Worm (Caenorhabditis elegans): ENCODE results near the gene K08H2.3.

K08H2.3 gene

ce11 chrX:13283462-13283861 lies 46.3 kb downstream of the K08H2.3 start:
- peak; percentile 59 for TF ChIP-seq lir-3 (tag; optimal IDR thresholded peaks at IDR 0.05)
- TF ChIP-seq saeg-2 (GFP tag; IDR thresholded peaks at IDR 0.05): 0 out of 2 replicates have a peak, but pooled peaks have one; percentile 30
- TF ChIP-seq F49E8.2 (tag; optimal IDR thresholded peaks at IDR 0.05; ENCODE audit: borderline replicate concordance): peak; percentile 28
- TF ChIP-seq arid-1 (GFP tag; conservative IDR thresholded peaks at IDR 0.05): peak; percentile 70; the same call in 1 of the 2 replicates
- no peak; the same call in 1 of the 2 replicates for TF ChIP-seq D1046.2 (GFP tag; IDR thresholded peaks at IDR 0.05)
- TF ChIP-seq pha-4 (GFP tag; IDR thresholded peaks at IDR 0.05): peak; percentile 82
- no peak for TF ChIP-seq pha-4 (tag; optimal IDR thresholded peaks at IDR 0.05)
- 0 out of 2 replicates have a peak, but pooled peaks have one; percentile 12 for TF ChIP-seq zfp-3 (GFP tag; conservative IDR thresholded peaks at IDR 0.05)
- peak; percentile 10 for TF ChIP-seq mxl-3 (GFP tag; optimal IDR thresholded peaks at IDR 0.05)
- TF ChIP-seq dmd-6 (GFP tag; IDR thresholded peaks at IDR 0.05): peak; percentile 23; the same call in 1 of the 2 replicates
- TF ChIP-seq spr-1 (tag; optimal IDR thresholded peaks at IDR 0.05): peak; percentile 21
- peak; percentile 87 for TF ChIP-seq dmd-8 (GFP tag; IDR thresholded peaks at IDR 0.05)
- peak; percentile 64; the same call in 1 of the 2 replicates for TF ChIP-seq nhr-41 (GFP tag; IDR thresholded peaks at IDR 0.05)
- no peak for TF ChIP-seq aly-2 (tag; optimal IDR thresholded peaks at IDR 0.05)
- no peak for TF ChIP-seq mes-2 (tag; optimal IDR thresholded peaks at IDR 0.05; ENCODE audit: poor library complexity, severe bottlenecking)
- 0 out of 2 replicates have a peak, but pooled peaks have one; percentile 17 for TF ChIP-seq ceh-20 (GFP tag; IDR thresholded peaks at IDR 0.05)
- no peak; the same call in 1 of the 2 replicates for TF ChIP-seq T26A8.4 (GFP tag; IDR thresholded peaks at IDR 0.05)
- TF ChIP-seq tra-1 (GFP tag; IDR thresholded peaks at IDR 0.05): peak; percentile 71
- no peak for TF ChIP-seq nhr-25 (tag; optimal IDR thresholded peaks at IDR 0.05; ENCODE audit: borderline replicate concordance, insufficient read depth)
- TF ChIP-seq lin-13 (GFP tag; optimal IDR thresholded peaks at IDR 0.05): no peak
- TF ChIP-seq nhr-111 (GFP tag; optimal IDR thresholded peaks at IDR 0.05): peak; percentile 65
- peak; percentile 27 to 82 for TF ChIP-seq daf-16 (GFP tag; optimal IDR thresholded peaks at IDR 0.05)
- TF ChIP-seq daf-16 (tag; optimal IDR thresholded peaks at IDR 0.05): peak; percentile 83
- peak; percentile 78 for TF ChIP-seq F26F4.8 (GFP tag; conservative IDR thresholded peaks at IDR 0.05)
- TF ChIP-seq ZK337.2 (GFP tag; IDR thresholded peaks at IDR 0.05): peak; percentile 44; the same call in 1 of the 2 replicates
- TF ChIP-seq vab-7 (GFP tag; IDR thresholded peaks at IDR 0.05): peak; percentile 83
- TF ChIP-seq madf-9 (GFP tag; conservative IDR thresholded peaks at IDR 0.05): 0 out of 2 replicates have a peak, but pooled peaks have one; percentile 44
- no peak for TF ChIP-seq daf-8 (GFP tag; IDR thresholded peaks at IDR 0.05)
- 0 out of 2 replicates have a peak, but pooled peaks have one; percentile 46 for TF ChIP-seq lin-1 (GFP tag; IDR thresholded peaks at IDR 0.05)
- TF ChIP-seq duxl-1 (tag; optimal IDR thresholded peaks at IDR 0.05; ENCODE audit: poor library complexity): peak; percentile 35
- TF ChIP-seq Y48G9A.11 (GFP tag; IDR thresholded peaks at IDR 0.05): peak; percentile 44; the same call in 1 of the 2 replicates
- no peak for TF ChIP-seq F44E2.7 (GFP tag; IDR thresholded peaks at IDR 0.05)
- TF ChIP-seq unc-130 (GFP tag; optimal IDR thresholded peaks at IDR 0.05): peak; percentile 19
- TF ChIP-seq hif-1 (tag; optimal IDR thresholded peaks at IDR 0.05): no peak
- peak; percentile 17 for TF ChIP-seq zip-2 (tag; optimal IDR thresholded peaks at IDR 0.05)
- peak; percentile 29 for TF ChIP-seq nhr-102 (tag; optimal IDR thresholded peaks at IDR 0.05)
- peak; percentile 90 for TF ChIP-seq lim-7 (GFP tag; IDR thresholded peaks at IDR 0.05)
- 0 out of 2 replicates have a peak, but pooled peaks have one; percentile 33 for TF ChIP-seq ctbp-1 (GFP tag; IDR thresholded peaks at IDR 0.05)
- peak; percentile 85 for TF ChIP-seq egl-43 (GFP tag; IDR thresholded peaks at IDR 0.05)
- 0 out of 4 replicates have a peak, but pooled peaks of 1 of the 2 experiments have one; percentile 55 for TF ChIP-seq madf-5 (GFP tag; IDR thresholded peaks at IDR 0.05)
- TF ChIP-seq nhr-48 (tag; optimal IDR thresholded peaks at IDR 0.05): peak; percentile 33
- peak; percentile 39 for TF ChIP-seq spr-3 (GFP tag; optimal IDR thresholded peaks at IDR 0.05)
- peak; percentile 28 for TF ChIP-seq Y5F2A.4 (GFP tag; optimal IDR thresholded peaks at IDR 0.05)
